Worm (Caenorhabditis elegans) whole organism, mixed stage, embryonic: ENCODE measurements around the gene K05F6.10.
"Not testable (repeated sequence)": the region's sequence is repeated elsewhere in the genome, so short reads cannot be mapped to it uniquely, and the experiment has no call there.

Source experiments
- lin-13 ChIP-seq: fragments of 150-350 bp; optimal IDR thresholded peaks from 2 replicates; lab custom pipeline; 2014; ENCODE audit warnings: missing biosample characterization, missing genetic modification characterization
- mab-5 ChIP-seq: fragments of 150-350 bp; optimal IDR thresholded peaks from 2 replicates; lab custom pipeline; 2014; ENCODE audit warnings: missing biosample characterization, missing genetic modification characterization
- nhr-12 ChIP-seq: fragments of 150-350 bp; optimal IDR thresholded peaks from 2 replicates; lab custom pipeline; 2014; ENCODE audit warnings: missing biosample characterization, missing genetic modification characterization
- tbx-8 ChIP-seq: fragments of 200-800 bp; sonication (Bioruptor generic); optimal IDR thresholded peaks from 2 replicates; lab custom pipeline; 2018; ENCODE audit warnings: mild to moderate bottlenecking, missing genetic modification characterization, moderate library complexity, missing compliant biosample characterization
- zip-8 ChIP-seq: fragments of 150-350 bp; optimal IDR thresholded peaks from 2 replicates; lab custom pipeline; 2014; ENCODE audit warnings: missing biosample characterization, missing genetic modification characterization

ce11 chrII:1556217-1556616 is 19.7 kb downstream of the K05F6.10 start, which contains the start of the genes fbxb-54 and fbxb-50:
- TF ChIP-seq zip-8; lin-13 (tag; lab: Kevin White, UChicago); mab-5 (tag; lab: Kevin White, UChicago); nhr-12 (tag; lab: Kevin White, UChicago); tbx-8 (GFP tag; lab: Kevin White, UChicago): not testable (repeated sequence)
